Worm (Caenorhabditis elegans) whole organism, L4 larva: ENCODE data around the gene T08G2.2.

Source experiments
- D1046.2 ChIP-seq: fragments of 200-800 bp; sonication (Bioruptor generic); IDR thresholded peaks from 2 replicates; pipeline ENCODE4 v1.3.6; 2022; ENCODE audit warnings: missing genetic modification characterization, missing compliant biosample characterization
- F26F4.8 ChIP-seq: fragments of 200-800 bp; sonication (Bioruptor generic); conservative IDR thresholded peaks from 2 replicates; pipeline ENCODE4 v1.3.6; 2022; ENCODE audit warnings: missing genetic modification characterization, missing compliant biosample characterization
- R02D3.7 ChIP-seq: fragments of 150-350 bp; sonication (generic microtip); optimal IDR thresholded peaks from 3 replicates; lab custom pipeline; 2014; ENCODE audit warnings: missing biosample characterization, missing genetic modification characterization
- T20F7.1 ChIP-seq: fragments of 200-800 bp; sonication (Bioruptor generic); optimal IDR thresholded peaks from 2 replicates; lab custom pipeline; 2018; ENCODE audit warnings: mild to moderate bottlenecking, missing genetic modification characterization, missing compliant biosample characterization
- T26A8.4 ChIP-seq: fragments of 200-800 bp; sonication (Bioruptor generic); IDR thresholded peaks from 2 replicates; pipeline ENCODE4 v1.3.6; 2022; ENCODE audit warnings: missing genetic modification characterization, missing compliant biosample characterization
- Y105C5A.15 ChIP-seq: fragments of 200-800 bp; sonication (Bioruptor generic); IDR thresholded peaks from 2 replicates; pipeline ENCODE4 v1.3.6; 2022; ENCODE audit warnings: missing genetic modification characterization, missing compliant biosample characterization
- Y48G9A.11 ChIP-seq: fragments of 200-800 bp; sonication (Bioruptor generic); IDR thresholded peaks from 2 replicates; pipeline ENCODE4 v1.3.6; 2022; ENCODE audit warnings: missing genetic modification reagents, missing genetic modification characterization, missing compliant biosample characterization
- Y5F2A.4 ChIP-seq: fragments of 200-800 bp; sonication (Bioruptor generic); optimal IDR thresholded peaks from 2 replicates; lab custom pipeline; 2018; ENCODE audit warnings: mild to moderate bottlenecking, missing genetic modification characterization, missing compliant biosample characterization
- Y75B8A.6 ChIP-seq: fragments of 200-800 bp; sonication (Bioruptor generic); IDR thresholded peaks from 2 replicates; pipeline ENCODE4 v1.3.6; 2022; ENCODE audit warnings: missing genetic modification reagents, missing genetic modification characterization, missing compliant biosample characterization
- aly-2 ChIP-seq: sonication (generic microtip); optimal IDR thresholded peaks from 2 replicates; lab custom pipeline; 2018; ENCODE audit warnings: missing biosample characterization, missing genetic modification characterization
- arid-1 ChIP-seq: fragments of 200-800 bp; sonication (Bioruptor generic); conservative IDR thresholded peaks from 2 replicates; pipeline ENCODE4 v1.3.6; 2022; ENCODE audit warnings: missing genetic modification reagents, missing genetic modification characterization, missing compliant biosample characterization
- ceh-32 ChIP-seq: sonication (generic microtip); optimal IDR thresholded peaks from 2 replicates; lab custom pipeline; 2016; ENCODE audit warnings: mild to moderate bottlenecking, missing genetic modification characterization, missing compliant biosample characterization; ENCODE audit not compliant: poor library complexity
- daf-12 ChIP-seq: fragments of 150-350 bp; optimal IDR thresholded peaks from 2 replicates; lab custom pipeline; 2014; ENCODE audit warnings: missing biosample characterization, missing genetic modification reagents, missing genetic modification characterization
- daf-16 ChIP-seq, 3 experiments: sonication (generic microtip); optimal IDR thresholded peaks; 2 replicates each; lab custom pipeline; 2016 to 2017; ENCODE audit warnings: missing genetic modification characterization in 3 of 3, missing genetic modification reagents in 3 of 3, mild to moderate bottlenecking in 2 of 3, missing compliant biosample characterization in 2 of 3, missing biosample characterization in 1 of 3, moderate library complexity in 1 of 3
- dmd-6 ChIP-seq: fragments of 200-800 bp; sonication (Bioruptor generic); IDR thresholded peaks from 2 replicates; pipeline ENCODE4 v1.3.6; 2022; ENCODE audit warnings: missing genetic modification reagents, missing genetic modification characterization, missing compliant biosample characterization
- dpl-1 ChIP-seq: fragments of 150-350 bp; optimal IDR thresholded peaks from 2 replicates; lab custom pipeline; 2014; ENCODE audit warnings: missing biosample characterization, missing genetic modification reagents, missing genetic modification characterization
- dve-1 ChIP-seq: sonication (generic microtip); optimal IDR thresholded peaks from 2 replicates; lab custom pipeline; 2017; ENCODE audit warnings: antibody characterized with exemption, mild to moderate bottlenecking, missing genetic modification characterization, missing compliant biosample characterization; ENCODE audit not compliant: insufficient read depth
- hif-1 ChIP-seq, 2 experiments: sonication (generic microtip); optimal IDR thresholded peaks; 2 replicates each; lab custom pipeline; 2016 to 2017; ENCODE audit warnings: missing compliant biosample characterization in 2 of 2, missing genetic modification characterization in 2 of 2, missing genetic modification reagents in 2 of 2, missing genotype in 2 of 2, mild to moderate bottlenecking in 1 of 2
- hlh-11 ChIP-seq: fragments of 200-800 bp; sonication (Bioruptor generic); optimal IDR thresholded peaks from 2 replicates; lab custom pipeline; 2018; ENCODE audit warnings: mild to moderate bottlenecking, missing genetic modification characterization, missing compliant biosample characterization
- lim-7 ChIP-seq: fragments of 200-800 bp; sonication (Bioruptor generic); IDR thresholded peaks from 2 replicates; pipeline ENCODE4 v1.3.6; 2022; ENCODE audit warnings: missing genetic modification characterization, missing compliant biosample characterization
- lin-1 ChIP-seq: fragments of 200-800 bp; sonication (Bioruptor generic); IDR thresholded peaks from 2 replicates; pipeline ENCODE4 v1.3.6; 2022; ENCODE audit warnings: missing genetic modification reagents, missing genetic modification characterization, missing compliant biosample characterization
- lin-38 ChIP-seq: fragments of 200-800 bp; sonication (Bioruptor generic); IDR thresholded peaks from 2 replicates; pipeline ENCODE4 v1.3.6; 2022; ENCODE audit warnings: missing genetic modification reagents, missing genetic modification characterization, missing compliant biosample characterization
- lin-39 ChIP-seq: fragments of 150-350 bp; optimal IDR thresholded peaks from 2 replicates; lab custom pipeline; 2014; ENCODE audit warnings: missing biosample characterization, missing genetic modification reagents, missing genetic modification characterization
- lir-3 ChIP-seq: sonication (generic microtip); optimal IDR thresholded peaks from 2 replicates; lab custom pipeline; 2016; ENCODE audit warnings: mild to moderate bottlenecking, missing genetic modification characterization, missing compliant biosample characterization
- lsy-2 ChIP-seq, 2 experiments: fragments of 150-350 bp in 1 of 2; sonication (generic microtip) in 1 of 2; optimal IDR thresholded peaks; 2 replicates each; lab custom pipeline; 2014 to 2017; ENCODE audit warnings: missing biosample characterization in 2 of 2, missing genetic modification characterization in 2 of 2
- madf-9 ChIP-seq: fragments of 200-800 bp; sonication (Bioruptor generic); conservative IDR thresholded peaks from 2 replicates; pipeline ENCODE4 v1.3.6; 2022; ENCODE audit warnings: missing genetic modification reagents, missing genetic modification characterization, missing compliant biosample characterization
- mdl-1 ChIP-seq, 2 experiments: fragments of 150-350 bp in 1 of 2; sonication (generic microtip) in 1 of 2; optimal IDR thresholded peaks; 2 replicates each; lab custom pipeline; 2014 to 2017; ENCODE audit warnings: missing biosample characterization in 2 of 2, missing genetic modification characterization in 2 of 2
- mdt-29 ChIP-seq: fragments of 200-800 bp; sonication (Bioruptor generic); IDR thresholded peaks from 2 replicates; pipeline ENCODE4 v1.3.6; 2022; ENCODE audit warnings: missing genetic modification reagents, missing genetic modification characterization, missing compliant biosample characterization
- mes-2 ChIP-seq: sonication (generic microtip); optimal IDR thresholded peaks from 2 replicates; lab custom pipeline; 2016; ENCODE audit warnings: missing genotype, mild to moderate bottlenecking, missing genetic modification characterization, missing compliant biosample characterization; ENCODE audit not compliant: poor library complexity, severe bottlenecking
- nhr-102 ChIP-seq: sonication (generic microtip); optimal IDR thresholded peaks from 2 replicates; lab custom pipeline; 2016; ENCODE audit warnings: mild to moderate bottlenecking, missing genetic modification characterization, moderate library complexity, missing compliant biosample characterization
- nhr-11 ChIP-seq: fragments of 150-350 bp; optimal IDR thresholded peaks from 2 replicates; lab custom pipeline; 2014; ENCODE audit warnings: missing biosample characterization, missing genetic modification characterization
- nhr-25 ChIP-seq: sonication (generic microtip); optimal IDR thresholded peaks from 2 replicates; lab custom pipeline; 2017; ENCODE audit warnings: missing genetic modification characterization, mild to moderate bottlenecking, missing compliant biosample characterization, antibody characterized with exemption, moderate library complexity, borderline replicate concordance; ENCODE audit not compliant: insufficient read depth
- nhr-28 ChIP-seq: fragments of 150-350 bp; optimal IDR thresholded peaks from 2 replicates; lab custom pipeline; 2014; ENCODE audit warnings: missing biosample characterization, missing genetic modification characterization
- nhr-41 ChIP-seq: fragments of 200-800 bp; sonication (Bioruptor generic); IDR thresholded peaks from 2 replicates; pipeline ENCODE4 v1.3.6; 2022; ENCODE audit warnings: missing genetic modification reagents, missing genetic modification characterization, missing compliant biosample characterization
- nhr-42 ChIP-seq: fragments of 200-800 bp; sonication (Bioruptor generic); IDR thresholded peaks from 2 replicates; pipeline ENCODE4 v1.3.6; 2022; ENCODE audit warnings: missing genetic modification characterization, missing compliant biosample characterization
- nhr-6 ChIP-seq: fragments of 150-350 bp; optimal IDR thresholded peaks from 2 replicates; lab custom pipeline; 2014; ENCODE audit warnings: missing biosample characterization, missing genetic modification characterization
- nhr-76 ChIP-seq: fragments of 150-350 bp; optimal IDR thresholded peaks from 2 replicates; lab custom pipeline; 2014; ENCODE audit warnings: missing biosample characterization, missing genetic modification characterization
- pqm-1 ChIP-seq: sonication (generic microtip); optimal IDR thresholded peaks from 2 replicates; lab custom pipeline; 2017; ENCODE audit warnings: missing biosample characterization, missing genetic modification characterization
- rbr-2 ChIP-seq: sonication (generic microtip); optimal IDR thresholded peaks from 2 replicates; lab custom pipeline; 2016; ENCODE audit warnings: missing genotype, missing genetic modification characterization, missing compliant biosample characterization
- tag-97 ChIP-seq: fragments of 200-800 bp; sonication (Bioruptor generic); IDR thresholded peaks from 2 replicates; pipeline ENCODE4 v1.3.6; 2022; ENCODE audit warnings: missing genetic modification characterization, missing compliant biosample characterization
- tra-1 ChIP-seq: fragments of 200-800 bp; sonication (Bioruptor generic); IDR thresholded peaks from 2 replicates; pipeline ENCODE4 v1.3.6; 2022; ENCODE audit warnings: missing genetic modification reagents, missing genetic modification characterization, missing compliant biosample characterization
- unc-39 ChIP-seq: sonication (generic microtip); optimal IDR thresholded peaks from 2 replicates; lab custom pipeline; 2017; ENCODE audit warnings: missing biosample characterization, missing genetic modification characterization
- vab-7 ChIP-seq: fragments of 200-800 bp; sonication (Bioruptor generic); IDR thresholded peaks from 2 replicates; pipeline ENCODE4 v1.3.6; 2022; ENCODE audit warnings: missing genetic modification reagents, missing genetic modification characterization, missing compliant biosample characterization
- zag-1 ChIP-seq: fragments of 150-350 bp; optimal IDR thresholded peaks from 2 replicates; lab custom pipeline; 2014; ENCODE audit warnings: missing biosample characterization, missing genetic modification characterization
- zfp-3 ChIP-seq: fragments of 200-800 bp; sonication (Bioruptor generic); conservative IDR thresholded peaks from 2 replicates; pipeline ENCODE4 v1.3.6; 2022; ENCODE audit warnings: missing genetic modification reagents, missing genetic modification characterization, missing compliant biosample characterization
- ztf-11 ChIP-seq: fragments of 150-350 bp; optimal IDR thresholded peaks from 2 replicates; lab custom pipeline; 2014; ENCODE audit warnings: missing biosample characterization, missing genetic modification characterization

T08G2.2 gene

DNA sequence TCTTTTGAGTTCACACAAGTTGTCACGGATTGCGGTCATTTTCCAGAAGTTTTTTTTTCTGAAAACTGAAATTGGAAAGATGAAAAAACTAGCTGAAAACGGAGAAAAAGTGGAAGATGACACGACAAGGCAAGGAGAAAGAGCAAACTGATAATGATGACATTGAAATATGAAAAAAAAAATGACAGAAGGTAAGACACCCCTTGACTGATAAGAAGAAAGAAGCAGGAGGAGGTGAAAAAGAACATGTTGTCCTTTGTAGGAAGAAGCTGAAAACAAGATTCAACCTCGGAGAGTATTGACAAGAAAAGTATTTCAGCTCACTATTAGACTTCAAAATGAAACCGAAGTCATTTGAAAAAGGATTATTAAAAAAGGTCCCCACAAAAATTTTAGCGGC is 14.1 kb downstream of the T08G2.2 start, which contains the start of gene B0302.5:
B0302.5 (minus strand) TSS at position 58 of the 400 bp plus-strand sequence.
- TF ChIP-seq mdt-29 (GFP tag; lab: Robert Waterston, UW) (no peak), madf-9 (GFP tag; lab: Robert Waterston, UW) (no peak), rbr-2 (no peak), lir-3 (tag; lab: Kevin White, UChicago) (no peak), nhr-28 (tag; lab: Kevin White, UChicago) (peak; percentile 52), hif-1 (tag; optimal IDR thresholded peaks at IDR 0.05; lab: Kevin White, UChicago) (no peak), nhr-42 (GFP tag; lab: Robert Waterston, UW) (0 out of 2 replicates have a peak, but pooled peaks have one; percentile 12), nhr-76 (no peak), zag-1 (tag; lab: Kevin White, UChicago) (no peak), pqm-1 (tag; lab: Kevin White, UChicago) (peak; percentile 84), nhr-41 (GFP tag; lab: Robert Waterston, UW) (0 out of 2 replicates have a peak, but pooled peaks have one; percentile 31), ztf-11 (tag; lab: Kevin White, UChicago) (no peak), vab-7 (GFP tag; lab: Robert Waterston, UW) (no peak), arid-1 (GFP tag; lab: Robert Waterston, UW) (no peak), dmd-6 (GFP tag; lab: Robert Waterston, UW) (peak; percentile 61; the same call in 1 of the 2 replicates), lin-38 (GFP tag; lab: Robert Waterston, UW) (no peak), tag-97 (GFP tag; lab: Robert Waterston, UW) (no peak), daf-16 (GFP tag; optimal IDR thresholded peaks at IDR 0.05; lab: Kevin White, UChicago) (no peak), daf-16 (tag; optimal IDR thresholded peaks at IDR 0.05; lab: Kevin White, UChicago) (peak; percentile 73), R02D3.7 (tag; lab: Kevin White, UChicago) (no peak), mes-2 (no peak), nhr-6 (tag; lab: Kevin White, UChicago) (peak; percentile 9), nhr-11 (tag; lab: Kevin White, UChicago) (no peak), dve-1 (tag; lab: Kevin White, UChicago) (peak; percentile 19), T20F7.1 (GFP tag; lab: Kevin White, UChicago) (no peak), lsy-2 (tag; optimal IDR thresholded peaks at IDR 0.05; lab: Kevin White, UChicago) (no peak), nhr-25 (tag; lab: Kevin White, UChicago) (no peak), hlh-11 (tag; lab: Kevin White, UChicago) (peak; percentile 56), aly-2 (tag; lab: Kevin White, UChicago) (no peak), zfp-3 (GFP tag; lab: Robert Waterston, UW) (no peak), lin-39 (tag; lab: Kevin White, UChicago) (no peak), nhr-102 (no peak), unc-39 (no peak), tra-1 (GFP tag; lab: Robert Waterston, UW) (no peak)

DNA sequence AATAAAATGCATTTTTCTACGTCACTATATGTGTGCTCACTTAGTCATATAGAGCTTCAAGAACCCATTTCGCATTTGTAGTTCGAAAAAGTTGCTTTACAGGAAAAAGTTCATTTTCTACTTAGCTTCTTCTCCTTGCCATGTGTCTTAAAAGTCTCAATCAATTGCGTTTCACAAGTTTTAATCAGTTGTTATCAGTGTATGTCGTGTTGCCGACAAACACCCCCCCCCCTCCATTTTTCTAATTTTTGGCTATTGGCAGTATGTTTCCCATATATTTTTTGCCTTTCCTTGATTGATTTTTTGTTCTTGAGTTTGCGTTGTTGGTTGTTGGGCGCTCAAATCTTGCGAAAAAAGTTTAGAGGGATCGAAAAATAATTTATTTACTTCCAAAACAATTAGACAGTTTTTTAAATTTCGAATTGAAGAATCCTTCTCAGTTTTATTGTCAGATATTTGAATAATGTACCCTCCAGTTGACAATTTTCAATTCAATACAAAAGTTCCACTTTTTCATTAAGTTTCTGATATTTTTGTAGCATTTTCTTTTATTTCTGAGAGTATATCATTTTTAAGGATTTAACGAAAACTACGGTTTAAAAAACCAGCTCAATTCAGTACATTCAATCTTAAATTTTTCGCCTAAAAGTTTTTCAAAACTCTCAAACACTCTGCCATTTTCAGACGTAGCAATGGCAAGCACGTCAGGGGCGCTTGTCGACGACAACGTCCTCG is 23.3 kb downstream of the T08G2.2 start, which contains the start of gene sid-3:
sid-3 (plus strand) TSS at position 685 of the 735 bp plus-strand sequence.
- TF ChIP-seq pqm-1 (tag; lab: Kevin White, UChicago) (peak; percentile 75), hif-1 (tag; optimal IDR thresholded peaks at IDR 0.05; lab: Kevin White, UChicago) (no peak), mdt-29 (GFP tag; lab: Robert Waterston, UW) (no peak), arid-1 (GFP tag; lab: Robert Waterston, UW) (no peak), dpl-1 (GFP tag; lab: Kevin White, UChicago) (no peak), ceh-32 (tag; lab: Kevin White, UChicago) (no peak), ztf-11 (tag; lab: Kevin White, UChicago) (no peak), daf-12 (tag; lab: Kevin White, UChicago) (no peak), lin-1 (GFP tag; lab: Robert Waterston, UW) (no peak), Y105C5A.15 (no peak), T26A8.4 (GFP tag; lab: Robert Waterston, UW) (no peak), D1046.2 (GFP tag; lab: Robert Waterston, UW) (no peak), tra-1 (GFP tag; lab: Robert Waterston, UW) (peak; percentile 66; the same call in 1 of the 2 replicates), Y48G9A.11 (GFP tag; lab: Robert Waterston, UW) (no peak), Y5F2A.4 (GFP tag; lab: Kevin White, UChicago) (no peak), mdl-1 (tag; optimal IDR thresholded peaks at IDR 0.05; lab: Kevin White, UChicago) (no peak), Y75B8A.6 (GFP tag; lab: Robert Waterston, UW) (no peak), lim-7 (GFP tag; lab: Robert Waterston, UW) (no peak), F26F4.8 (GFP tag; lab: Robert Waterston, UW) (no peak), R02D3.7 (tag; lab: Kevin White, UChicago) (no peak), lin-39 (tag; lab: Kevin White, UChicago) (no peak), nhr-41 (GFP tag; lab: Robert Waterston, UW) (no peak), lsy-2 (tag; optimal IDR thresholded peaks at IDR 0.05; lab: Kevin White, UChicago) (no peak), mes-2 (peak; percentile 25), hlh-11 (tag; lab: Kevin White, UChicago) (peak; percentile 55)
